Fruit fly (Drosophila melanogaster) ovary, adult (tissue): ENCODE measurements around the gene CG6118.
A peak's percentile ranks its signal among the peaks of the same experiment; 100 is the strongest.

Experiments used
- CG17801 ChIP-seq: fragments of 200-800 bp; optimal IDR thresholded peaks from 2 replicates; lab custom pipeline; 2019; ENCODE audit warnings: missing biosample characterization, mild to moderate bottlenecking, missing genetic modification characterization, moderate library complexity; ENCODE audit not compliant: partially characterized antibody

Gene CG6118

DNA sequence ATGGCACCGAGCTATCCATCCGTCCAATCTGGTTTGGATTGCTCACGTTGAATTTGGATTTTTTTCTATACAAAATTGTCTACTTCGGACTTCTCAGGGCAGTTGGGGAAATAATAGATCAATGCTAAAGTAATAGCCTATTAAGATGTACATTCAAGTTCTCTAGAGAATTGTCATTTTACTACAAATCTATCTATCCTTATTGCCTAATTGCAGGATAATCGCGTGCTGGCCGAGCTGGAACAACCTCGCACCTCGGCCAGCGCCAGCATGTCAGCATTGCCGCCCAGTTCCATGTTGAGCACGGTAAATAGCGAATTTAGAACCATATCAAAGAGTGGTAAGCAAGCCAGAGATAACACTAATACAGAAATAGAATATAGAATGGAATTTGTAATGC, 51.7 kb downstream of the CG6118 start, which contains the start of gene h-cup:
TSS of gene h-cup (minus strand) at position 101 of the 400 bp plus-strand sequence.
- TF ChIP-seq CG17801 (GFP tag; lab: Kevin White, UChicago) = no peak

- no peak for TF ChIP-seq CG17801 (GFP tag; lab: Kevin White, UChicago)
Measured at dm6 chr3R:15379071-15379470, 55.5 kb downstream of the CG6118 start.

DNA sequence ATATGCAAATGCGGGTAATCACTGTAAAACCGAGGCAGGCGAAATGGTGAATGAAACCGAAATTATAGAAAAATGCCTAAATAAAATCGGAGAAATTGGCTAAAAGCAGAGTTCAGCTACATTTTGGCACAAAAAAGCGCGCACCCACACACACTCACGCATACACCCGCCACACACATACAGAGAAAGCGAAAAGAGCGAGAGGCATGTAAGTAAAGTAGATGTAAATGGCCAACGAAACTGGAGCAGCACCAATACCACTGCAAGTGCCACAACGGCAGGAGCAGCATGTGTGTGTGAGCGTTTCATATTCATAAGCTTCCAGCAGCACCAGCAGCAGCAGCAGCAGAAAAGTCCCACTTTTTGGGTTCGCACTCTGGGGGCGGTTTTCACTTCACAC, 59.1 kb downstream of the CG6118 start:
- no peak for TF ChIP-seq CG17801 (GFP tag; lab: Kevin White, UChicago)

DNA sequence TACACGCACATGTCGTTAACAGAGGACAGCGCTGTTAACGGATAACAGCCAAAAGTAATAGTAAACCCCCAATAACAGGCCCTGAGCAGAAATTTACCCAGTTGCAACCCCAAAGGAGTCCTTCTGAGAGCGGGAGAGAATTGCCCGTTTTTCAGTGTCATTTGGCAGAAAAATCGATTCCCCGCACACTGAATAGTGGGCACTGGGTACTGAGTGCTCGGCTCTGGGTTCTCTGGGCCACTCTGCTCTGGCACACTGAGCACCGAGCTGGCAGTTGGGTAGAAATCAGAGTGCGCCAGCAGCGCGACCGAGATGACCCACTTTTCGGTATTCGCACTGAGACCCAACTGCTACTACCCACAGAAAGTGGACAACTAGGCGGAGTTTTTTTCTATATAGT, 60.1 kb downstream of the CG6118 start, which contains the start of gene Rbp:
TSS of gene Rbp (plus strand) at position 239 of the 400 bp plus-strand sequence.
- no peak for TF ChIP-seq CG17801 (GFP tag; lab: Kevin White, UChicago)

dm6 chr3R:15371833-15372232, 62.7 kb downstream of the CG6118 start, which contains the start of the genes Ccm3 and CG6136:
TSS of gene Ccm3 (plus strand) at chr3R:15371957.
TSS of gene CG6136 (minus strand) at chr3R:15372212.
- TF ChIP-seq CG17801 (GFP tag; lab: Kevin White, UChicago) = peak; percentile 67
